Fruit fly (Drosophila melanogaster): ENCODE measurements around the gene Ada2b.

dm6 chr3R:8206628-8207275 lies 33.6 kb downstream of the Ada2b start:
- TF ChIP-seq CG32006 (GFP tag; optimal IDR thresholded peaks at IDR 0.05): no peak
- no peak for TF ChIP-seq Hr4 (GFP tag; optimal IDR thresholded peaks at IDR 0.05)
- TF ChIP-seq esn (GFP tag; optimal IDR thresholded peaks at IDR 0.05): peak; percentile 12
- TF ChIP-seq Hr38 (GFP tag; optimal IDR thresholded peaks at IDR 0.05): no peak
- peak; percentile 14 for TF ChIP-seq Met (GFP tag; optimal IDR thresholded peaks at IDR 0.05)
- TF ChIP-seq CG7368 (GFP tag; optimal IDR thresholded peaks at IDR 0.05): no peak
- no peak for TF ChIP-seq Sox102F (GFP tag; optimal IDR thresholded peaks at IDR 0.05)
- TF ChIP-seq Hr39 (GFP tag; optimal IDR thresholded peaks at IDR 0.05): no peak
- no peak for TF ChIP-seq Blimp-1 (GFP tag; optimal IDR thresholded peaks at IDR 0.05)

Measured in whole organism, prepupa.